Worm (Caenorhabditis elegans): ENCODE measurements around the gene T04C12.1.

- TF ChIP-seq cog-1 (tag; optimal IDR thresholded peaks at IDR 0.05) (no peak), tab-1 (GFP tag; IDR thresholded peaks at IDR 0.05) (no peak), flt-1 (GFP tag; IDR thresholded peaks at IDR 0.05) (no peak), T22C8.4 (GFP tag; IDR thresholded peaks at IDR 0.05) (no peak), med-1 (GFP tag; optimal IDR thresholded peaks at IDR 0.05; ENCODE audit: insufficient read depth) (no peak), ztf-23 (GFP tag; IDR thresholded peaks at IDR 0.05) (no peak), ztf-29 (GFP tag; IDR thresholded peaks at IDR 0.05) (no peak), klf-2 (GFP tag; conservative IDR thresholded peaks at IDR 0.05) (no peak), ref-1 (GFP tag; conservative IDR thresholded peaks at IDR 0.05) (no peak)
Observed at ce11 chrV:11053827-11054226, 5.2 kb downstream of the T04C12.1 start, which contains the start of gene T04C12.7.

Measured in whole organism, midembryonic.